Fruit fly (Drosophila melanogaster) whole organism, embryonic: Measurements from ENCODE around the gene CG33181.

Experiments
- CG11085 ChIP-seq: fragments of 200-800 bp; sonication (Bioruptor generic); IDR thresholded peaks from 2 replicates; pipeline ENCODE4 v1.3.6; 2022; ENCODE audit warnings: missing biosample characterization, missing genetic modification characterization
- CG11695 ChIP-seq: fragments of 200-800 bp; sonication (Bioruptor generic); IDR thresholded peaks from 3 replicates; pipeline ENCODE4 v1.3.6; 2022; ENCODE audit warnings: missing biosample characterization, missing genetic modification characterization
- CG12299 ChIP-seq: fragments of 200-800 bp; sonication (Bioruptor generic); optimal IDR thresholded peaks from 2 replicates; lab custom pipeline; 2018; ENCODE audit warnings: missing biosample characterization, mild to moderate bottlenecking, missing genetic modification characterization
- CG12391 ChIP-seq: fragments of 200-800 bp; sonication (Bioruptor generic); optimal IDR thresholded peaks from 3 replicates; lab custom pipeline; 2018; ENCODE audit warnings: missing biosample characterization, mild to moderate bottlenecking, missing genetic modification characterization, moderate library complexity
- CG16813 ChIP-seq: fragments of 200-800 bp; sonication (Bioruptor generic); IDR thresholded peaks from 3 replicates; pipeline ENCODE4 v1.3.6; 2022; ENCODE audit warnings: missing biosample characterization, missing genetic modification characterization; ENCODE audit not compliant: partially characterized antibody
- CG17802 ChIP-seq: fragments of 200-800 bp; sonication (Bioruptor generic); optimal IDR thresholded peaks from 2 replicates; lab custom pipeline; 2018; ENCODE audit warnings: missing biosample characterization, mild to moderate bottlenecking, missing genetic modification characterization, moderate library complexity
- CG18619 ChIP-seq: fragments of 200-800 bp; sonication (Bioruptor generic); optimal IDR thresholded peaks from 3 replicates; lab custom pipeline; 2017; ENCODE audit warnings: missing biosample characterization, mild to moderate bottlenecking, missing genetic modification characterization
- CG3065 ChIP-seq: fragments of 200-800 bp; sonication (Bioruptor generic); optimal IDR thresholded peaks from 2 replicates; lab custom pipeline; 2016; ENCODE audit warnings: missing biosample characterization, missing genetic modification characterization
- CG32532 ChIP-seq: fragments of 200-800 bp; sonication (Bioruptor generic); IDR thresholded peaks from 2 replicates; pipeline ENCODE4 v1.3.6; 2022; ENCODE audit warnings: missing biosample characterization, missing genetic modification characterization
- CG5180 ChIP-seq: fragments of 200-800 bp; sonication (Bioruptor generic); optimal IDR thresholded peaks from 3 replicates; lab custom pipeline; 2017; ENCODE audit warnings: missing biosample characterization, missing genetic modification characterization, mild to moderate bottlenecking, moderate library complexity, missing genetic modification reagents
- CG7372 ChIP-seq: fragments of 200-800 bp; sonication (Bioruptor generic); IDR thresholded peaks from 2 replicates; pipeline ENCODE4 v1.3.6; 2022; ENCODE audit warnings: missing biosample characterization, missing genetic modification characterization
- CG7556 ChIP-seq: fragments of 200-800 bp; sonication (Bioruptor generic); optimal IDR thresholded peaks from 2 replicates; lab custom pipeline; 2017; ENCODE audit warnings: missing biosample characterization, mild to moderate bottlenecking, missing genetic modification characterization
- CG7786 ChIP-seq: fragments of 200-800 bp; sonication (Bioruptor generic); optimal IDR thresholded peaks from 2 replicates; lab custom pipeline; 2016; ENCODE audit warnings: missing biosample characterization, missing genetic modification characterization
- CG8290 ChIP-seq, 3 experiments: fragments of 200-800 bp; sonication (Bioruptor generic); optimal IDR thresholded peaks; 2 replicates each; lab custom pipeline; 2016 to 2019; ENCODE audit warnings: missing biosample characterization in 3 of 3, missing genetic modification characterization in 3 of 3, mild to moderate bottlenecking in 2 of 3, moderate library complexity in 1 of 3
- CG9797 ChIP-seq: fragments of 200-800 bp; sonication (Bioruptor generic); optimal IDR thresholded peaks from 3 replicates; lab custom pipeline; 2018; ENCODE audit warnings: missing biosample characterization, mild to moderate bottlenecking, missing genetic modification characterization
- Deaf1 ChIP-seq: fragments of 200-800 bp; optimal IDR thresholded peaks from 3 replicates; lab custom pipeline; 2019; ENCODE audit warnings: missing biosample characterization, mild to moderate bottlenecking, missing genetic modification characterization, moderate library complexity
- Dip2 ChIP-seq: fragments of 200-800 bp; sonication (Bioruptor generic); IDR thresholded peaks from 2 replicates; pipeline ENCODE4 v1.3.6; 2022; ENCODE audit warnings: missing biosample characterization, missing genetic modification characterization
- E2f1 ChIP-seq: fragments of 200-800 bp; sonication (Bioruptor generic); IDR thresholded peaks from 2 replicates; pipeline ENCODE4 v1.3.6; 2022; ENCODE audit warnings: missing biosample characterization, missing genetic modification characterization
- Ets65A ChIP-seq: fragments of 200-800 bp; sonication (Bioruptor generic); peaks from one replicate; lab custom pipeline; 2016; ENCODE audit warnings: missing biosample characterization, missing genetic modification characterization
- H2.0 ChIP-seq: fragments of 200-800 bp; sonication (Bioruptor generic); IDR thresholded peaks from 2 replicates; pipeline ENCODE4 v1.3.6; 2022; ENCODE audit warnings: missing biosample characterization, missing genetic modification characterization
- Hand ChIP-seq: fragments of 200-800 bp; sonication (Bioruptor generic); optimal IDR thresholded peaks from 2 replicates; lab custom pipeline; 2017; ENCODE audit warnings: mild to moderate bottlenecking, missing biosample characterization, missing genetic modification reagents, missing genetic modification characterization
- Hr51 ChIP-seq, 2 experiments: fragments of 200-800 bp; sonication (Bioruptor generic); optimal IDR thresholded peaks; 2 replicates in 1 of 2; 3 replicates in 1 of 2; lab custom pipeline; 2016 to 2018; ENCODE audit warnings: missing biosample characterization in 2 of 2, missing genetic modification characterization in 2 of 2, mild to moderate bottlenecking in 1 of 2, moderate library complexity in 1 of 2
- MTF-1 ChIP-seq: fragments of 200-800 bp; sonication (Bioruptor generic); optimal IDR thresholded peaks from 2 replicates; lab custom pipeline; 2018; ENCODE audit warnings: missing biosample characterization, mild to moderate bottlenecking, missing genetic modification characterization, borderline replicate concordance
- Med ChIP-seq: fragments of 200-800 bp; sonication (Bioruptor generic); peaks from one replicate; lab custom pipeline; 2016; ENCODE audit warnings: missing biosample characterization, missing genetic modification characterization, mild to moderate bottlenecking, inconsistent platforms, moderate library complexity
- TFAM ChIP-seq: fragments of 200-800 bp; sonication (Bioruptor generic); optimal IDR thresholded peaks from 2 replicates; lab custom pipeline; 2017; ENCODE audit warnings: missing biosample characterization, missing genetic modification characterization, inconsistent platforms
- bab2 ChIP-seq: fragments of 200-800 bp; sonication (Bioruptor generic); optimal IDR thresholded peaks from 2 replicates; lab custom pipeline; 2016; ENCODE audit warnings: missing biosample characterization, missing genetic modification characterization
- cg ChIP-seq: fragments of 200-800 bp; sonication (Bioruptor generic); optimal IDR thresholded peaks from 3 replicates; lab custom pipeline; 2019; ENCODE audit warnings: missing biosample characterization, mild to moderate bottlenecking, missing genetic modification characterization, moderate library complexity
- dmrt99B ChIP-seq: fragments of 200-800 bp; sonication (Bioruptor generic); optimal IDR thresholded peaks from 2 replicates; lab custom pipeline; 2018; ENCODE audit warnings: missing biosample characterization, mild to moderate bottlenecking, missing genetic modification characterization, moderate library complexity
- dysf ChIP-seq: fragments of 200-800 bp; sonication (Bioruptor generic); IDR thresholded peaks from 3 replicates; pipeline ENCODE4 v1.3.6; 2022; ENCODE audit warnings: missing biosample characterization, missing genetic modification characterization
- exex ChIP-seq: fragments of 200-800 bp; sonication (Bioruptor generic); optimal IDR thresholded peaks from 4 replicates; lab custom pipeline; 2018; ENCODE audit warnings: missing biosample characterization, mild to moderate bottlenecking, missing genetic modification characterization, moderate library complexity
- fru ChIP-seq: fragments of >200 bp; optimal IDR thresholded peaks from 2 replicates; lab custom pipeline; 2017
- fu2 ChIP-seq: fragments of 200-800 bp; sonication (Bioruptor generic); optimal IDR thresholded peaks from 2 replicates; lab custom pipeline; 2016; ENCODE audit warnings: missing biosample characterization, missing genetic modification characterization
- gem ChIP-seq: fragments of 200-800 bp; sonication (Bioruptor generic); optimal IDR thresholded peaks from 2 replicates; lab custom pipeline; 2019; ENCODE audit warnings: missing biosample characterization, mild to moderate bottlenecking, missing genetic modification characterization, moderate library complexity
- lab ChIP-seq: fragments of 200-800 bp; sonication (Bioruptor generic); optimal IDR thresholded peaks from 3 replicates; lab custom pipeline; 2017; ENCODE audit warnings: missing biosample characterization, missing genetic modification characterization, mild to moderate bottlenecking, moderate library complexity, missing genetic modification reagents
- pan ChIP-seq, 4 experiments: fragments of >200 bp in 3 of 4; fragments of 200-800 bp in 1 of 4; sonication (Bioruptor generic) in 1 of 4; optimal IDR thresholded peaks in 3 of 4; IDR thresholded peaks in 1 of 4; 2 replicates each; pipeline versions ENCODE4 v1.3.6 to Lab custom; 2017 to 2022; ENCODE audit warnings: missing biosample characterization in 2 of 4, missing genetic modification characterization in 2 of 4, mixed read lengths in 1 of 4
- sens ChIP-seq: fragments of 200-800 bp; sonication (Bioruptor generic); peaks from one replicate; lab custom pipeline; 2016; ENCODE audit warnings: missing biosample characterization, missing genetic modification characterization
- slbo ChIP-seq: fragments of 200-800 bp; sonication (Bioruptor generic); IDR thresholded peaks from 2 replicates; pipeline ENCODE4 v1.3.6; 2022; ENCODE audit warnings: missing biosample characterization, missing genetic modification characterization
- sob ChIP-seq: fragments of 200-800 bp; sonication (Bioruptor generic); IDR thresholded peaks from 2 replicates; pipeline ENCODE4 v1.3.6; 2022; ENCODE audit warnings: missing biosample characterization, missing genetic modification characterization
- tgo ChIP-seq: fragments of 200-800 bp; sonication (Bioruptor generic); IDR thresholded peaks from 3 replicates; pipeline ENCODE4 v1.3.6; 2022; ENCODE audit warnings: missing biosample characterization, missing genetic modification characterization
- tin ChIP-seq: fragments of 200-800 bp; sonication (Bioruptor generic); optimal IDR thresholded peaks from 3 replicates; lab custom pipeline; 2016; ENCODE audit warnings: missing biosample characterization, missing genetic modification characterization
- ttk ChIP-seq: fragments of 200-800 bp; sonication (Bioruptor generic); IDR thresholded peaks from 2 replicates; pipeline ENCODE4 v2.1.2; 2022; ENCODE audit warnings: missing biosample characterization, missing genetic modification characterization
- zfh1 ChIP-seq: fragments of 200-800 bp; sonication (Bioruptor generic); IDR thresholded peaks from 3 replicates; pipeline ENCODE4 v1.3.6; 2022; ENCODE audit warnings: missing biosample characterization, missing genetic modification characterization

Gene CG33181

dm6 chrX:8499151-8499550, 10.0 kb downstream of the CG33181 start (continued):
- TF ChIP-seq CG7786 (GFP tag; lab: Kevin White, UChicago): peak; percentile 4
- TF ChIP-seq zfh1 (GFP tag; lab: Robert Waterston, UW): peak; percentile 31; the same call in 1 of the 3 replicates
- peak; percentile 24; the same call in 1 of the 2 replicates for TF ChIP-seq H2.0 (GFP tag; lab: Robert Waterston, UW)
- no peak for TF ChIP-seq CG16813 (GFP tag; lab: Robert Waterston, UW)
- TF ChIP-seq E2f1: 0 out of 2 replicates have a peak, but pooled peaks have one; percentile 16
- TF ChIP-seq gem: peak; percentile 12
- 0 out of 3 replicates have a peak, but pooled peaks have one; percentile 29 for TF ChIP-seq dysf (GFP tag; lab: Robert Waterston, UW)
- no peak for TF ChIP-seq TFAM (GFP tag; lab: Kevin White, UChicago)
- TF ChIP-seq Hr51 (GFP tag; optimal IDR thresholded peaks at IDR 0.05; lab: Kevin White, UChicago): peak in 1 of 2 experiments; percentile 24
- no peak for TF ChIP-seq MTF-1 (GFP tag; lab: Kevin White, UChicago)
- peak; percentile 28 for TF ChIP-seq lab (GFP tag; lab: Kevin White, UChicago)
- TF ChIP-seq pan (optimal IDR thresholded peaks at IDR 0.05; lab: Kevin White, UChicago): no peak
- TF ChIP-seq pan (GFP tag; optimal IDR thresholded peaks at IDR 0.05 in 1 of 2, IDR thresholded peaks at IDR 0.05 in 1 of 2): peak in 1 of 2 experiments; percentile 34
- TF ChIP-seq CG5180 (GFP tag; lab: Kevin White, UChicago): no peak
- no peak for TF ChIP-seq cg (GFP tag; lab: Kevin White, UChicago)
- TF ChIP-seq CG32532: 0 out of 2 replicates have a peak, but pooled peaks have one; percentile 34
- TF ChIP-seq CG11695 (GFP tag; lab: Robert Waterston, UW): 0 out of 3 replicates have a peak, but pooled peaks have one; percentile 25
- peak; percentile 3 for TF ChIP-seq bab2 (GFP tag; lab: Kevin White, UChicago)
- TF ChIP-seq tgo (GFP tag; lab: Robert Waterston, UW): no peak
- TF ChIP-seq sob (GFP tag; lab: Robert Waterston, UW): peak; percentile 24; the same call in 1 of the 2 replicates
- peak; percentile 14 for TF ChIP-seq dmrt99B (tag; lab: Kevin White, UChicago)
- no peak for TF ChIP-seq Hand (GFP tag; lab: Kevin White, UChicago)
- TF ChIP-seq Dip2 (GFP tag; lab: Robert Waterston, UW): no peak
- peak; percentile 81 for TF ChIP-seq Med
- no peak for TF ChIP-seq CG17802
- no peak for TF ChIP-seq fu2
- no peak for TF ChIP-seq CG9797 (GFP tag; lab: Kevin White, UChicago)
- peak; percentile 32; the same call in 1 of the 2 replicates for TF ChIP-seq slbo
- TF ChIP-seq CG3065: no peak
- 0 out of 2 replicates have a peak, but pooled peaks have one; percentile 35 for TF ChIP-seq CG11085 (GFP tag; lab: Robert Waterston, UW)
- 0 out of 2 replicates have a peak, but pooled peaks have one; percentile 25 for TF ChIP-seq ttk (GFP tag; lab: Robert Waterston, UW)
- no peak for TF ChIP-seq fru (lab: Kevin White, UChicago)

- TF ChIP-seq Deaf1: peak; percentile 94
- no peak for TF ChIP-seq bab2 (GFP tag; lab: Kevin White, UChicago)
- peak; percentile 38 for TF ChIP-seq exex (tag; lab: Kevin White, UChicago)
- no peak for TF ChIP-seq tin (GFP tag; lab: Kevin White, UChicago)
- TF ChIP-seq CG12299 (tag; lab: Kevin White, UChicago): no peak
- peak; percentile 49 for TF ChIP-seq sens (GFP tag; lab: Kevin White, UChicago)
- TF ChIP-seq CG7556 (GFP tag; lab: Kevin White, UChicago): no peak
- TF ChIP-seq CG8290 (GFP tag; optimal IDR thresholded peaks at IDR 0.05; lab: Kevin White, UChicago): no peak
- peak in 1 of 2 experiments; percentile 28 for TF ChIP-seq CG8290 (tag; optimal IDR thresholded peaks at IDR 0.05; lab: Kevin White, UChicago)
- peak; percentile 76 for TF ChIP-seq CG7372
- TF ChIP-seq CG12391 (tag; lab: Kevin White, UChicago): no peak
- peak; percentile 13 for TF ChIP-seq Ets65A (GFP tag; lab: Kevin White, UChicago)
- TF ChIP-seq CG18619: no peak
- TF ChIP-seq Med: peak; percentile 17
Measured at dm6 chrX:8501374-8501773, 12.2 kb downstream of the CG33181 start.
